Worm (Caenorhabditis elegans) whole organism, early embryonic: ENCODE results near the gene esyt-2.

Experiments
- ama-1 ChIP-seq: fragments of 150-350 bp; optimal IDR thresholded peaks from 2 replicates; lab custom pipeline; 2014
- ceh-36 ChIP-seq: sonication (generic microtip); optimal IDR thresholded peaks from 2 replicates; lab custom pipeline; 2016; ENCODE audit warnings: missing genetic modification characterization, inconsistent platforms, missing compliant biosample characterization
- hmbx-1 ChIP-seq: sonication (generic microtip); optimal IDR thresholded peaks from 2 replicates; lab custom pipeline; 2016; ENCODE audit warnings: mild to moderate bottlenecking, missing genetic modification characterization, missing compliant biosample characterization
- hmg-4 ChIP-seq: fragments of 200-800 bp; sonication (Bioruptor generic); optimal IDR thresholded peaks from 2 replicates; lab custom pipeline; 2018; ENCODE audit warnings: mild to moderate bottlenecking, missing genetic modification characterization, missing compliant biosample characterization
- tbx-11 ChIP-seq: fragments of 200-800 bp; sonication (Bioruptor generic); IDR thresholded peaks from 2 replicates; pipeline ENCODE4 v1.3.6; 2022; ENCODE audit warnings: missing genetic modification characterization, missing compliant biosample characterization
- tbx-37 ChIP-seq: fragments of 200-800 bp; sonication (Bioruptor generic); conservative IDR thresholded peaks from 2 replicates; pipeline ENCODE4 v1.3.6; 2022; ENCODE audit warnings: missing genetic modification reagents, missing genetic modification characterization, missing compliant biosample characterization

- no peak for TF ChIP-seq ama-1 (lab: Kevin White, UChicago)
- no peak for TF ChIP-seq ceh-36
- no peak for TF ChIP-seq hmbx-1
- TF ChIP-seq tbx-11 (GFP tag; lab: Robert Waterston, UW), result no peak
- no peak for TF ChIP-seq tbx-37 (GFP tag; lab: Robert Waterston, UW)
- TF ChIP-seq hmg-4 (GFP tag; lab: Kevin White, UChicago), result peak; percentile 87
Observed at ce11 chrIII:6280070-6280596, 49.4 kb upstream of the esyt-2 start, which contains the start of gene hmg-1.2.
